Fruit fly (Drosophila melanogaster): Measurements from ENCODE around the gene xit.

xit gene

DNA sequence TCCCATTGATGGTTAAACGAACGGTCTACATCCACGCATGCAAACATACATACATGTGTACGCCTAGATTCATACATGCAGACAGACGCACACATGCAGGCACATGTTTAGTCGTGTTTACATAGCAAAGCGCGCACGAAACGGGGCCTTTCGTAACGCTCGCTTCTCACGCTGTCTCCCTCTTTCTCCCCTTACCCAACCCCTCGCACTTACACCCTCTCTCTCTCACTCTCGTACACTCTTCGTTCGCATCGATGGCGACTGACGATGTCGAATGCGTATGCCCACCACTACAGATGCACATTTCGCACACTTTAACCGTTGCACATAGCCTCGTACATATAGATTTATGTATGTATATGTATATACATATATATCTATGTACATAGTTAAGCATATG lies 45.2 kb downstream of the xit start:
- peak; percentile 30 for TF ChIP-seq CG17801 (GFP tag; optimal IDR thresholded peaks at IDR 0.05; ENCODE audit: partially characterized antibody)

DNA sequence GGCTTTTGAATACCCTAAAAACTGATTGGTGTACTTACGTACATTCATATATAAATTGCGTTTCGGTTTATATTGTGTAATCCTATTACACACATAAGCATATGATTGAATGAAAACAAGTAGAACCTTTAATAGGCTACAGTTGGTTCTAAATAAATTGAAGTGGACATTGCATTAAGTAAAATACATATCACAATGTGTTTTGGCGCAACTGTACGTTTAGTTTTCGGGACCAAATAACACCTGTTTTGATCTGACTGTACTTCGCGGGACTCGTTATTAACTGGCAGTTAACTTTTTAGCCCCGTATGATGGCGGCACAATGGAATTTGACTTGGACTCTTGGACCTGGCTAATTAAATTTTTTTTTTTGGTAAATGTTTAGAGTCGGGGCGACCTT lies 45.9 kb downstream of the xit start:
- TF ChIP-seq CG17801 (GFP tag; optimal IDR thresholded peaks at IDR 0.05; ENCODE audit: partially characterized antibody): no peak

DNA sequence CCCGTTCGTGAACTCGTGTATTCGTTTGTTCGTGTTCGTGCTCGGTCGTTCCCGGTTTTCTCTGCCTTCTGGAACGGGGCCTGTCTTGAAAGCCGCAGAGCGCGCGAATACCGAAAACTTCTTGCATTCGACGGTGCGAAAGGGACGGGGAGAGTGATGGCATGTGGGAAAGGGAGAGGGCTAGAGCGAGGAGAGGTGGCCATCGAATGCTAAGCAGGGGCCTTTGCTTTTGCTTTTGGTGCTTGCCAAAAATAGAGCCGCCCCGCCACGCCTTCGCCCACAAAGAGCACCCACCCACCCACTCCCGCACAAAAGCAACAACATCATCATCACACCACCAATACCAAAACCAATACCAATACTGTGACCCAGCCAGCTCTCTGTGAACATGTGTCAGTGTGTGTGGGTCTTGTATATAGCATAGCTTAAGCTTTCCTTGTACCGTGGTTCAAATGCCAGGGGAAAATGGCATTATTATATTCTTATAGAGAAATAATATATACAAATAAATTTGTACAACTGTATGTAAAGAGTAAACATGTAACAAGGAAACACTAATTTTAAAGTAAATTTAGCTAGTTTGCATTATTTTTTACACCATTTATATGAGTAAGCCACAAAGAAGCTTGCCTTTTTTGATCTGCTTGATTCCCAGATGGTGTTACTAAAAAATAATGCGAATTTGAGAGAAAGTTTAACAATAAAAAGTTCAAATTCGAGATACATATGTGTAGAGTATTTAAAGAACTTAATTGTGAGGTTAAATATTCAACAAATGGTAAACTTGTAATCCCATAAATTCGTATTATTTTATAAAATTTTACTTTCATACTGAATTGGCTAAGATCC lies 46.6 kb downstream of the xit start, which contains the start of gene CG14434:
Gene CG14434 (minus strand): TSS at position 20 of the 849 bp plus-strand sequence.
- no peak for TF ChIP-seq CG17801 (GFP tag; optimal IDR thresholded peaks at IDR 0.05; ENCODE audit: partially characterized antibody)

DNA sequence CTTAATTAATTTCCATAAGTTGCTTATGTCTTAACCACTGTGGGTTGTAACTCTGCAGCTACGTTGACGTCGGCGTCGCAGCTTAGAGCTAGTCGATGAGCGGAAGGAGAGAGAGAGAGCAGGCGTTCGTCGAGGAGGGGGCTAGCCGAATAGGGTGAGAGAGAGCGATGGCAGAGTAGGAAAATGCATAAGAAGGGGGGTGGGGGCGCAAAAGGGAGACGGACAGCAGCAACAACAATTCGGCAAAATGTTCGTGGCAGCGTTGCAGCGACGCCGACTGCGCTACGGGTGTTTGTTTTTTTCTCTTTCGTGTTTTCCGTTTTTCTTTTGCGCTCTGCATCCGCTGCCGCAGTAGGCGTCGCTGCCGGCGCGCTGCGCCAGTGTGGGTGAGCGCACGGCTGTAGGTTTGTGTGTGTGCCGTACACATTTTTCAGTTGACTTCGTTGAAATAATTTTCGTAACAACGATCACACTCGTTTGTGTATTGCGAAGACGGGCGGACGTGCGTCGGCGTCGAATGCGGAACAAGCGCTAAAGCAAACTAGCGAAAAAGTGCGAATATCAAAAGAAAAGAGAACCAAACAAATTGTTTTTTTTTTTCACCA lies 47.3 kb downstream of the xit start:
- TF ChIP-seq CG17801 (GFP tag; optimal IDR thresholded peaks at IDR 0.05; ENCODE audit: partially characterized antibody): no peak

DNA sequence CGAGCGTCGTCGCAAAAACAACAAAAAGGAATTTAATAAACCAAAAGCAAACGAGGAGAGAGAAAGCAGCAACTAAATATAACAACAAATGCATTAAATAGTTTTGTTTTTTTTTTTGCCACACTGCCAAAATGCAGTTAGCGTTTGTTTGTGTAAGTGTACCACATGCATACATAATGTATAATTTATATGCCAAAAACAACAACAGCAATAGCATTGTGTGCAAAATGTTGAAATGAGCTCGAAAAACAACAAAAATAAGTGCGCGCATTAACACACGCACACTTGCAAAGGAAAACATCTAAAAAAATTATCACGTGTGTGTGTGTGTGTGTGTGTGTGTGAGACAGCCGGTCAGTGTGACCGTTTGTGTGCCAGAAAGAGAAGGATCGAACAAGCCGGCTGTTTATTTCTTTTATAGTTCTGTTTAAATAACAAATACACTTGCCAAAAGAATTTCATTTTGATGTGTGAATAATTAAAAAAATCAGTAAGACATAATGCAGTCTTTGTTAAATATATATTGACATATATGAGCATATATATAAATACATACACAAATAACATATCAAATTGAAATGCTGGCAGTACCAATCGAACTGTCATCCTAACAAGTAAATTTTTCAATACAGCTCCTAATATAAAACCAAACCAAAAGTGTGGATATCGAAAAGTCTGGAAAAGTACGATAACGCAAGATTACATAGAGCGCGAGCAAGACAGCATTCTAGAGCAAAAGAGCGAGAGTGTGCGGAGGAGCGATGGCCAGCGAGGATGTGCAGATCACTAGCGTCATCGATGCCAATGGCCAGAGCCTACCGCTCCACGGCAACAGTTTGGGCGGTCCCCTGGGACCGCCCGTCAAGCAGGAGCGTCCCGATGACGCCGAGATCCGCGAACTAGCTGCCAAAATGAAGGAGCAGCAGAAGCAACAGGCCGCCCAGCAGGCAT lies 48.1 kb downstream of the xit start:
- TF ChIP-seq CG17801 (GFP tag; optimal IDR thresholded peaks at IDR 0.05; ENCODE audit: partially characterized antibody): no peak

DNA sequence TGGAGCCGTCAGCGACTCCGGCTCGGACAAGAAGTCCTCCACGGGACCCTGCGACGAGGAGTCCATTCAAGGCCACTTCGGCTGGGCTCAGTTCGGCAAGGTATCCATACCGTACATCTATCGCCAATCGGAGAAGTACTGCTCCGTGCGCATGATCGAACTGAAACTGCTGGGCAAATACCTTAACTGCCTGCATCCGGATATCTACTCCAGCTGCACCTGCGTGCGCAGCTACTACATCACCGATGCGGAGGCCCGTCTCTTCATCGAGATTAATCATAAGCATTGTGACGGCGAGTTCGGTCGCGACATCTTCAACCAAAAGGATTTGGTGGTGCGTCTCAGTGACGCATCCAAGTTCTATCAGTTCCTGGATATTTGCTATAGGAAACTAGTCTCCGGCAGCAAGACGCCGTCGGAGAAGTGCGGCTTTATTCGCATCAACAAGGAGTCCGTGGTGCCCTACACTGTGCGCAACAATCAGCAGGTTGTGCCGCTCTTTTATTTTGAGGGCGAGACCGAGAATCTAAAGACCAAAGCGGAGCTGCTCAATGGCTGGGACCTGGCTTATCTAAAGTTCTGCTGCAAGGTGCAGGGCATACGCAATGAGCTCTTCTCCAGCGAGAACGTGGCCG lies 49.1 kb downstream of the xit start:
- TF ChIP-seq CG17801 (GFP tag; optimal IDR thresholded peaks at IDR 0.05; ENCODE audit: partially characterized antibody): no peak

DNA sequence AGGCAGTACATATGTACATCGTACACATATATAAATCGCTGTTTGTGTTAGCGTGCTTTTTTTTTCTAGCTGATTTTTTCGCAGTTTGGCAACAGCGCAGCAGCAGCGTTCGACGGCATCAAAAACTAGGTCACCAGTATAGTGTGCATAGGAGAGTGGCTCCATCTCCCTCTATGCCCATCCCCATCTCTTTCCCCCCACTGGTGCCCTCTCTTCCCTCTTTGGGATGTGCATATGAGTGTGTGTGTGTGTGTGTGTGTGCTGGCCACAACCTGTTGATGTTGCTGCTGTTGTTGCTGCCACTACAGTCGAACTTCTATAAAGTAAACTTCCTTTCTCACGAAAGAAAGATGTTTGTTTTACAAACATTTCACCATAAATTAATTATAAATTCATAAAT lies 50.9 kb downstream of the xit start:
- no peak for TF ChIP-seq CG17801 (GFP tag; optimal IDR thresholded peaks at IDR 0.05; ENCODE audit: partially characterized antibody)
